ENCODE assay signal across 1 worm cellular context in the genomic region with DNA sequence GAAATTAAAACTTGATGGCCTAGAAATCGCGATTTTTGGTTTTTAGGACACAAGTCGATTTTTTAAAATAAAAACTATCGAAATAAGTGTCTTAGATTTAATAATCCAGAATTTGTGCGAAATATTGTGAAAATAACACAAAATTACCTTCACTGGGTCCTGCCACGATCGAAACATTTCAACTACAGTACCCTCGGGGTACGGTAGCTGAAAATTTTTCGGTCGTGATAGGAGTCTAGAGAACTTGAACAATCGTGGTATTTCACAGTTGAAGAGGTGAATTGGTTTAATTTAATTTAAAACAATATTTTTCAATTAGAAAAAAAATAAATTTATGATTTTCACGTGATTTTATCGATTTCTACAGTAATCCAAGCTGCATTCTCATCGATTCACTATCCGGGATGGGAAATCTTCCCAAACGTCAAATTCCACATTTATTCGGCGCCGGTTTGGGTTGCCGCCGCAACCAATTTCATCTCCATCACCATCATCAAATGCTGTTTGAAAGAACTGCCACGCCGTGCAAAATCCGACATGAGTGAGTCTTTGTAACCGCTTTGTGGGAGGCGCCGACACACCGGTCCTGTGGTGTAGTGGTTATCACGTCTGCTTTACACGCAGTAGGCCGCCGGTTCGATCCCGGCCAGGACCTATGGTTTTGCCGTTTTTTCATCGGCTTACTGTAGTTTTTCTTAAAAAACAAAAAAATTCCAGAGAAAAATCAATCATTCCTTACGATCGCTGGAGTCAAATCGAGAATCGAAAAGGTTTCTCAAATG.
TF ChIP-seq lines count a peak whose summit lies in the region.

No protein-coding gene starts in this region.

TF ChIP-seq in whole organism, L1 larva, 84 proteins besides CTCF, POLR2A, EP300 and RAD21 (continued from another document):
- TF ChIP-seq blmp-1 (tag; optimal IDR thresholded peaks at IDR 0.05; lab: Kevin White, UChicago) (peak; percentile 20), dsc-1 (tag; optimal IDR thresholded peaks at IDR 0.05; lab: Kevin White, UChicago) (peak; percentile 70), ceh-63 (GFP tag; optimal IDR thresholded peaks at IDR 0.05; lab: Kevin White, UChicago) (no peak), fkh-4 (tag; optimal IDR thresholded peaks at IDR 0.05; lab: Kevin White, UChicago; ENCODE audit: borderline replicate concordance) (no peak), swsn-7 (tag; optimal IDR thresholded peaks at IDR 0.05; lab: Kevin White, UChicago) (peak; percentile 65), nhr-12 (tag; optimal IDR thresholded peaks at IDR 0.05; lab: Kevin White, UChicago) (no peak), nhr-11 (tag; optimal IDR thresholded peaks at IDR 0.05; lab: Kevin White, UChicago) (no peak), mef-2 (tag; optimal IDR thresholded peaks at IDR 0.05; lab: Kevin White, UChicago) (no peak), sup-37 (GFP tag; optimal IDR thresholded peaks at IDR 0.05; lab: Kevin White, UChicago) (no peak), nhr-84 (tag; optimal IDR thresholded peaks at IDR 0.05; lab: Kevin White, UChicago) (no peak), pax-3 (tag; optimal IDR thresholded peaks at IDR 0.05; lab: Kevin White, UChicago) (no peak), ama-1 (optimal IDR thresholded peaks at IDR 0.05; lab: Kevin White, UChicago) (no peak), ets-5 (GFP tag; IDR thresholded peaks at IDR 0.05; lab: Robert Waterston, UW) (no peak), hpl-2 (GFP tag; optimal IDR thresholded peaks at IDR 0.05; lab: Kevin White, UChicago) (no peak), fkh-10 (GFP tag; optimal IDR thresholded peaks at IDR 0.05; lab: Kevin White, UChicago) (peak; percentile 21), pag-3 (tag; optimal IDR thresholded peaks at IDR 0.05; lab: Kevin White, UChicago; ENCODE audit: borderline replicate concordance, insufficient read depth) (no peak), fkh-8 (tag; optimal IDR thresholded peaks at IDR 0.05; lab: Kevin White, UChicago) (peak; percentile 73), mep-1 (tag; optimal IDR thresholded peaks at IDR 0.05; lab: Kevin White, UChicago) (peak; percentile 52), C34B4.2 (tag; optimal IDR thresholded peaks at IDR 0.05; lab: Kevin White, UChicago) (no peak), nhr-19 (GFP tag; conservative IDR thresholded peaks at IDR 0.05; lab: Robert Waterston, UW) (peak; percentile 66), nhr-71 (tag; optimal IDR thresholded peaks at IDR 0.05; lab: Kevin White, UChicago) (peak; percentile 71), lin-35 (GFP tag; optimal IDR thresholded peaks at IDR 0.05; lab: Kevin White, UChicago) (peak; percentile 58 to 76), unc-30 (tag; optimal IDR thresholded peaks at IDR 0.05; lab: Kevin White, UChicago) (no peak), lsy-2 (tag; optimal IDR thresholded peaks at IDR 0.05; lab: Kevin White, UChicago) (peak; percentile 32 to 77), lir-3 (tag; optimal IDR thresholded peaks at IDR 0.05; lab: Kevin White, UChicago; ENCODE audit: poor library complexity) (peak; percentile 36), ztf-4 (tag; optimal IDR thresholded peaks at IDR 0.05; lab: Kevin White, UChicago) (no peak), unc-62 (GFP tag; optimal IDR thresholded peaks at IDR 0.05; lab: Kevin White, UChicago) (no peak), egl-27 (tag; optimal IDR thresholded peaks at IDR 0.05; lab: Kevin White, UChicago) (no peak)
TF ChIP-seq in whole organism, L1 larva: peak in this region for 40.
